Worm (Caenorhabditis elegans) whole organism, L2 larva: ENCODE measurements around the gene F25G6.9.

Experiments
- F13H6.1 ChIP-seq: sonication (generic microtip); optimal IDR thresholded peaks from 2 replicates; lab custom pipeline; 2016; ENCODE audit warnings: missing genetic modification characterization, missing compliant biosample characterization
- ama-1 ChIP-seq: fragments of 150-350 bp; optimal IDR thresholded peaks from 2 replicates; lab custom pipeline; 2018; ENCODE audit warnings: inconsistent platforms
- nhr-25 ChIP-seq: fragments of 150-350 bp; sonication (generic microtip); optimal IDR thresholded peaks from 3 replicates; lab custom pipeline; 2014; ENCODE audit warnings: missing biosample characterization, missing genetic modification characterization
- unc-39 ChIP-seq: fragments of 150-350 bp; optimal IDR thresholded peaks from 2 replicates; lab custom pipeline; 2014; ENCODE audit warnings: missing biosample characterization, missing genetic modification characterization

- TF ChIP-seq F13H6.1 (no peak), nhr-25 (tag; lab: Kevin White, UChicago) (no peak), unc-39 (tag; lab: Kevin White, UChicago) (no peak), ama-1 (lab: Kevin White, UChicago) (no peak)
Observed at ce11 chrV:8520846-8521553, 48.8 kb downstream of the F25G6.9 start, which contains the start of the genes F45F2.11 and otpl-7.
